Fruit fly (Drosophila melanogaster) whole organism, prepupa: ENCODE results near the gene CG14237.

Experiments
- Blimp-1 ChIP-seq: fragments of 200-800 bp; sonication (Bioruptor generic); optimal IDR thresholded peaks from 3 replicates; lab custom pipeline; 2017; ENCODE audit warnings: missing biosample characterization, missing genetic modification characterization, mild to moderate bottlenecking, moderate library complexity, missing genetic modification reagents
- CG11294 ChIP-seq: fragments of 200-800 bp; sonication (Bioruptor generic); IDR thresholded peaks from 2 replicates; pipeline ENCODE4 v1.3.6; 2022; ENCODE audit warnings: missing biosample characterization, missing genetic modification characterization
- CG11902 ChIP-seq: fragments of 200-800 bp; sonication (Bioruptor generic); optimal IDR thresholded peaks from 3 replicates; lab custom pipeline; 2016; ENCODE audit warnings: missing biosample characterization, missing genetic modification characterization
- CG15336 ChIP-seq: fragments of 200-800 bp; sonication (Bioruptor generic); IDR thresholded peaks from 2 replicates; pipeline ENCODE4 v1.3.6; 2022; ENCODE audit warnings: missing biosample characterization, missing genetic modification characterization
- CG1621 ChIP-seq: fragments of 200-800 bp; sonication (Bioruptor generic); optimal IDR thresholded peaks from 3 replicates; lab custom pipeline; 2018; ENCODE audit warnings: missing biosample characterization, mild to moderate bottlenecking, missing genetic modification characterization
- CG3032 ChIP-seq: fragments of 200-800 bp; optimal IDR thresholded peaks from 2 replicates; lab custom pipeline; 2019; ENCODE audit warnings: missing biosample characterization, mild to moderate bottlenecking, missing genetic modification characterization, moderate library complexity
- CG31627 ChIP-seq: fragments of 200-800 bp; sonication (Bioruptor generic); optimal IDR thresholded peaks from 3 replicates; lab custom pipeline; 2016; ENCODE audit warnings: missing biosample characterization, missing genetic modification characterization
- CG32006 ChIP-seq: fragments of 200-800 bp; sonication (Bioruptor generic); optimal IDR thresholded peaks from 3 replicates; lab custom pipeline; 2017; ENCODE audit warnings: missing biosample characterization, mild to moderate bottlenecking, missing genetic modification characterization
- CG34406 ChIP-seq: fragments of 200-800 bp; sonication (Bioruptor generic); optimal IDR thresholded peaks from 3 replicates; lab custom pipeline; 2016; ENCODE audit warnings: missing biosample characterization, missing genetic modification characterization
- CG3919 ChIP-seq: fragments of 200-800 bp; sonication (Bioruptor generic); optimal IDR thresholded peaks from 3 replicates; lab custom pipeline; 2016; ENCODE audit warnings: missing biosample characterization, missing genetic modification characterization
- CG4318 ChIP-seq: fragments of 200-800 bp; sonication (Bioruptor generic); optimal IDR thresholded peaks from 3 replicates; lab custom pipeline; 2017; ENCODE audit warnings: missing biosample characterization, mild to moderate bottlenecking, missing genetic modification characterization
- CG6163 ChIP-seq: fragments of 200-800 bp; sonication (Bioruptor generic); IDR thresholded peaks from 3 replicates; pipeline ENCODE4 v1.3.6; 2022; ENCODE audit warnings: missing biosample characterization, missing genetic modification characterization
- CG6276 ChIP-seq: fragments of 200-800 bp; sonication (Bioruptor generic); optimal IDR thresholded peaks from 2 replicates; lab custom pipeline; 2017; ENCODE audit warnings: missing biosample characterization, mild to moderate bottlenecking, missing genetic modification characterization
- CG6792 ChIP-seq: fragments of 200-800 bp; sonication (Bioruptor generic); optimal IDR thresholded peaks from 3 replicates; lab custom pipeline; 2016; ENCODE audit warnings: missing biosample characterization, missing genetic modification characterization
- CG6808 ChIP-seq: fragments of 200-800 bp; sonication (Bioruptor generic); optimal IDR thresholded peaks from 3 replicates; lab custom pipeline; 2017; ENCODE audit warnings: missing biosample characterization, missing genetic modification characterization, mild to moderate bottlenecking, moderate library complexity, missing genetic modification reagents
- CG6854 ChIP-seq: fragments of 200-800 bp; sonication (Bioruptor generic); optimal IDR thresholded peaks from 2 replicates; lab custom pipeline; 2017; ENCODE audit warnings: missing biosample characterization, mild to moderate bottlenecking, missing genetic modification characterization
- CG7368 ChIP-seq: fragments of 200-800 bp; sonication (Bioruptor generic); optimal IDR thresholded peaks from 3 replicates; lab custom pipeline; 2016; ENCODE audit warnings: missing biosample characterization, missing genetic modification characterization
- CG8119 ChIP-seq: fragments of 200-800 bp; sonication (Bioruptor generic); IDR thresholded peaks from 3 replicates; pipeline ENCODE4 v1.3.6; 2022; ENCODE audit warnings: missing biosample characterization, missing genetic modification characterization
- CG8319 ChIP-seq: fragments of 200-800 bp; sonication (Bioruptor generic); optimal IDR thresholded peaks from 3 replicates; lab custom pipeline; 2016; ENCODE audit warnings: missing biosample characterization, missing genetic modification characterization
- CG8632 ChIP-seq: fragments of 200-800 bp; sonication (Bioruptor generic); optimal IDR thresholded peaks from 3 replicates; lab custom pipeline; 2016; ENCODE audit warnings: missing biosample characterization, missing genetic modification characterization
- CG9139 ChIP-seq: fragments of 200-800 bp; sonication (Bioruptor generic); optimal IDR thresholded peaks from 3 replicates; lab custom pipeline; 2017; ENCODE audit warnings: missing biosample characterization, mild to moderate bottlenecking, missing genetic modification characterization
- Eip75B ChIP-seq: fragments of 200-800 bp; sonication (Bioruptor generic); optimal IDR thresholded peaks from 3 replicates; lab custom pipeline; 2016; ENCODE audit warnings: missing biosample characterization, missing genetic modification characterization
- Eip78C ChIP-seq: fragments of 200-800 bp; sonication (Bioruptor generic); peaks from one replicate; lab custom pipeline; 2016; ENCODE audit warnings: missing biosample characterization, missing genetic modification characterization
- Eip93F ChIP-seq: fragments of 200-800 bp; sonication (Bioruptor generic); optimal IDR thresholded peaks from 2 replicates; lab custom pipeline; 2016; ENCODE audit warnings: missing biosample characterization, mild to moderate bottlenecking, missing genetic modification characterization
- Ets21C ChIP-seq: fragments of 200-800 bp; sonication (Bioruptor generic); optimal IDR thresholded peaks from 3 replicates; lab custom pipeline; 2016; ENCODE audit warnings: missing biosample characterization, missing genetic modification characterization
- Ets96B ChIP-seq: fragments of 200-800 bp; optimal IDR thresholded peaks from 2 replicates; lab custom pipeline; 2019; ENCODE audit warnings: missing biosample characterization, mild to moderate bottlenecking, missing genetic modification characterization, moderate library complexity
- Gug ChIP-seq: fragments of 200-800 bp; sonication (Bioruptor generic); IDR thresholded peaks from 2 replicates; pipeline ENCODE4 v1.3.6; 2022; ENCODE audit warnings: missing biosample characterization, missing genetic modification characterization
- Hr38 ChIP-seq: sonication (Bioruptor generic); optimal IDR thresholded peaks from 2 replicates; lab custom pipeline; 2016; ENCODE audit warnings: missing biosample characterization, missing genetic modification characterization
- Hr4 ChIP-seq: fragments of 200-800 bp; sonication (Bioruptor generic); optimal IDR thresholded peaks from 3 replicates; lab custom pipeline; 2016; ENCODE audit warnings: missing biosample characterization, missing genetic modification characterization
- Lpt ChIP-seq: fragments of 200-800 bp; sonication (Bioruptor generic); optimal IDR thresholded peaks from 3 replicates; lab custom pipeline; 2016; ENCODE audit warnings: missing biosample characterization, missing genetic modification characterization
- OdsH ChIP-seq: fragments of 200-800 bp; sonication (Bioruptor generic); optimal IDR thresholded peaks from 3 replicates; lab custom pipeline; 2016; ENCODE audit warnings: missing biosample characterization, missing genetic modification characterization
- Smox ChIP-seq: fragments of 200-800 bp; sonication (Bioruptor generic); optimal IDR thresholded peaks from 3 replicates; lab custom pipeline; 2016; ENCODE audit warnings: missing biosample characterization, missing genetic modification characterization
- Sox14 ChIP-seq: fragments of 200-800 bp; sonication (Bioruptor generic); optimal IDR thresholded peaks from 3 replicates; lab custom pipeline; 2016; ENCODE audit warnings: missing biosample characterization, missing genetic modification characterization
- Sox15 ChIP-seq: fragments of 200-800 bp; sonication (Bioruptor generic); optimal IDR thresholded peaks from 3 replicates; lab custom pipeline; 2016; ENCODE audit warnings: missing biosample characterization, missing genetic modification characterization
- achi ChIP-seq: fragments of 200-800 bp; sonication (Bioruptor generic); optimal IDR thresholded peaks from 3 replicates; lab custom pipeline; 2016; ENCODE audit warnings: missing biosample characterization, missing genetic modification characterization
- acj6 ChIP-seq: fragments of 200-800 bp; sonication (Bioruptor generic); optimal IDR thresholded peaks from 3 replicates; lab custom pipeline; 2016; ENCODE audit warnings: missing biosample characterization, missing genetic modification characterization
- cyc ChIP-seq: fragments of 200-800 bp; sonication (Bioruptor generic); optimal IDR thresholded peaks from 3 replicates; lab custom pipeline; 2016; ENCODE audit warnings: missing biosample characterization, missing genetic modification characterization
- dac ChIP-seq: fragments of 200-800 bp; sonication (Bioruptor generic); optimal IDR thresholded peaks from 2 replicates; lab custom pipeline; 2017; ENCODE audit warnings: missing biosample characterization, mild to moderate bottlenecking, missing genetic modification characterization
- dsx ChIP-seq: fragments of 200-800 bp; optimal IDR thresholded peaks from 3 replicates; lab custom pipeline; 2019; ENCODE audit warnings: missing biosample characterization, mild to moderate bottlenecking, missing genetic modification characterization, moderate library complexity; ENCODE audit not compliant: poor library complexity, severe bottlenecking
- eg ChIP-seq: fragments of 200-800 bp; sonication (Bioruptor generic); IDR thresholded peaks from 3 replicates; pipeline ENCODE4 v1.3.6; 2022; ENCODE audit warnings: missing biosample characterization, missing genetic modification characterization
- esn ChIP-seq: fragments of 200-800 bp; sonication (Bioruptor generic); optimal IDR thresholded peaks from 2 replicates; lab custom pipeline; 2016; ENCODE audit warnings: missing biosample characterization, mild to moderate bottlenecking, missing genetic modification characterization, moderate library complexity
- fd59A ChIP-seq: fragments of 200-800 bp; sonication (Bioruptor generic); optimal IDR thresholded peaks from 2 replicates; lab custom pipeline; 2017; ENCODE audit warnings: missing biosample characterization, mild to moderate bottlenecking, missing genetic modification characterization, missing genetic modification reagents
- fd85E ChIP-seq: fragments of 200-800 bp; sonication (Bioruptor generic); optimal IDR thresholded peaks from 3 replicates; lab custom pipeline; 2016; ENCODE audit warnings: missing biosample characterization, missing genetic modification characterization
- fkh ChIP-seq: fragments of 200-800 bp; sonication (Bioruptor generic); optimal IDR thresholded peaks from 3 replicates; lab custom pipeline; 2017; ENCODE audit warnings: missing biosample characterization, mild to moderate bottlenecking, missing genetic modification characterization, moderate library complexity
- pdm3 ChIP-seq: fragments of 200-800 bp; sonication (Bioruptor generic); optimal IDR thresholded peaks from 3 replicates; lab custom pipeline; 2016; ENCODE audit warnings: missing biosample characterization, missing genetic modification characterization
- salr ChIP-seq, 2 experiments: fragments of 200-800 bp; sonication (Bioruptor generic); optimal IDR thresholded peaks; 3 replicates each; lab custom pipeline; 2016 to 2018; ENCODE audit warnings: missing biosample characterization in 2 of 2, missing genetic modification characterization in 2 of 2, mild to moderate bottlenecking in 1 of 2
- spab ChIP-seq: fragments of 200-800 bp; sonication (Bioruptor generic); optimal IDR thresholded peaks from 2 replicates; lab custom pipeline; 2017; ENCODE audit warnings: missing biosample characterization, mild to moderate bottlenecking, missing genetic modification characterization, missing genetic modification reagents
- ss ChIP-seq, 2 experiments: fragments of 200-800 bp; sonication (Bioruptor generic); optimal IDR thresholded peaks; 2 replicates in 1 of 2; 3 replicates in 1 of 2; lab custom pipeline; 2017 to 2018; ENCODE audit warnings: mild to moderate bottlenecking in 2 of 2, missing biosample characterization in 2 of 2, missing genetic modification characterization in 2 of 2, moderate library complexity in 1 of 2
- svp ChIP-seq: fragments of 200-800 bp; sonication (Bioruptor generic); peaks from one replicate; lab custom pipeline; 2016; ENCODE audit warnings: missing biosample characterization, missing genetic modification characterization
- topi ChIP-seq: fragments of 200-800 bp; sonication (Bioruptor generic); optimal IDR thresholded peaks from 3 replicates; lab custom pipeline; 2016; ENCODE audit warnings: missing biosample characterization, missing genetic modification characterization

The CG14237 gene

DNA sequence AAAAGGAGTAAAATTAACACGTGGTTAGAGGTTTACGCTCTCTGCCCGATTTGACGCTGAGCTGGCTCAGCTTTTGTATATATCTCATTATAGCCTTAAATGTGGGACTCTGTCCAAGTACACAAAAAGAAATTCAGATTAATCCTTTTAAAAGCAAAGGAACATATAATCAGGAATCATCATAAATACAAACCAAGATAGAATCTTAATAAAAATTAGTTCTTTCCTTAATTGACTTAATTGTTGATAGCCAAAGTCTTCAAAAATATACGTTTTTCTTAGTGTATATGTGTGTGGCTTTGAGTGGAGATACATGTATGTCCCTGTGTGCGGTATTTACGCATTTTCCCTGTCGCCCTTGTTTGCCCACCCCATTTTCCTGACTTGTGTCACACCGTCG, 37.6 kb downstream of the CG14237 start (continued):
- TF ChIP-seq CG15336 (GFP tag; lab: Robert Waterston, UW) (peak; percentile 47; the same call in 1 of the 2 replicates), svp (GFP tag; lab: Kevin White, UChicago) (peak; percentile 48)

DNA sequence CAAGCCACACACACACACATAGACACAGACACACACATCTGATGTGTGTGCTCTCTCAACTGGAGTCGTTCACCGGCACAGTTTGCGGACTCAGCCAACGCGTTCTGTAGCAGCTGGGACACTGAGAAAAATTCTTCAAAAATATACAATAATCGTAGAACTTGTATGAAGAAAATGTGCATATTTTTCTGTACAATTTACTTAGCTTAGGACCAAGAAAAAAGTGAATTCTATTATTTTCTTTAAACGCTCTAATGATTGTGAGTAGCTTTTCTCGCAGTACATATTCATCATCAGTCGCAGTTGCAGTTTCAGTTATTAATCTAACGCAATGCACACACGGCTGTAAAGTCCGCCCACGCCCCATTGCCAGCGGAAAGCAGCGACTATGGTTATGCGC, 39.7 kb downstream of the CG14237 start:
- TF ChIP-seq CG4318 (GFP tag; lab: Kevin White, UChicago), result peak; percentile 39
- peak; percentile 67 for TF ChIP-seq Hr4
- TF ChIP-seq Lpt (GFP tag; lab: Kevin White, UChicago), result peak; percentile 63
- TF ChIP-seq CG11294 (GFP tag; lab: Robert Waterston, UW), result peak; percentile 75
- TF ChIP-seq CG3919, result peak; percentile 70
- TF ChIP-seq CG1621 (tag; lab: Kevin White, UChicago), result peak; percentile 14
- TF ChIP-seq fd85E (GFP tag; lab: Kevin White, UChicago), result no peak
- peak; percentile 56 for TF ChIP-seq CG3032 (tag; lab: Kevin White, UChicago)
- TF ChIP-seq fkh (GFP tag; lab: Kevin White, UChicago), result no peak
- TF ChIP-seq CG6276 (GFP tag; lab: Kevin White, UChicago), result peak; percentile 78
- TF ChIP-seq CG6854 (GFP tag; lab: Kevin White, UChicago), result no peak
- peak; percentile 65 for TF ChIP-seq Ets96B (tag; lab: Kevin White, UChicago)
- TF ChIP-seq Eip75B (GFP tag; lab: Kevin White, UChicago), result peak; percentile 69
- TF ChIP-seq CG15336 (GFP tag; lab: Robert Waterston, UW), result peak; percentile 85
- no peak for TF ChIP-seq dsx (GFP tag; lab: Kevin White, UChicago)
- TF ChIP-seq CG11902 (GFP tag; lab: Kevin White, UChicago), result no peak
- no peak for TF ChIP-seq CG8319 (GFP tag; lab: Kevin White, UChicago)
- TF ChIP-seq CG7368, result peak; percentile 39
- TF ChIP-seq Sox14 (GFP tag; lab: Kevin White, UChicago), result peak; percentile 33
- TF ChIP-seq Ets21C (GFP tag; lab: Kevin White, UChicago), result no peak
- peak; percentile 75 for TF ChIP-seq CG32006 (GFP tag; lab: Kevin White, UChicago)
- no peak for TF ChIP-seq CG8632 (GFP tag; lab: Kevin White, UChicago)
- no peak for TF ChIP-seq dac (GFP tag; lab: Kevin White, UChicago)
- no peak for TF ChIP-seq svp (GFP tag; lab: Kevin White, UChicago)
- TF ChIP-seq CG8119 (GFP tag; lab: Robert Waterston, UW), result peak; percentile 81
- peak; percentile 53 for TF ChIP-seq OdsH
- peak; percentile 49 for TF ChIP-seq pdm3 (GFP tag; lab: Kevin White, UChicago)
- peak; percentile 51 for TF ChIP-seq spab (GFP tag; lab: Kevin White, UChicago)
- peak in 1 of 2 experiments; percentile 47 for TF ChIP-seq salr (GFP tag; optimal IDR thresholded peaks at IDR 0.05; lab: Kevin White, UChicago)
- TF ChIP-seq Eip93F, result no peak
- peak; percentile 67 for TF ChIP-seq achi (GFP tag; lab: Kevin White, UChicago)
- TF ChIP-seq Hr38 (GFP tag; lab: Kevin White, UChicago), result no peak
- no peak for TF ChIP-seq CG34406 (GFP tag; lab: Kevin White, UChicago)
- TF ChIP-seq Blimp-1, result no peak
- TF ChIP-seq CG9139, result no peak
- TF ChIP-seq eg (GFP tag; lab: Robert Waterston, UW), result peak; percentile 88
- TF ChIP-seq CG6792 (GFP tag; lab: Kevin White, UChicago), result peak; percentile 30
- TF ChIP-seq esn (GFP tag; lab: Kevin White, UChicago), result peak; percentile 16
- peak; percentile 34 for TF ChIP-seq CG6808
- no peak for TF ChIP-seq CG31627 (GFP tag; lab: Kevin White, UChicago)
- TF ChIP-seq ss (GFP tag; optimal IDR thresholded peaks at IDR 0.05; lab: Kevin White, UChicago), result no peak
- TF ChIP-seq Smox (GFP tag; lab: Kevin White, UChicago), result no peak
- peak; percentile 87 for TF ChIP-seq CG6163 (GFP tag; lab: Robert Waterston, UW)
- no peak for TF ChIP-seq Sox15 (GFP tag; lab: Kevin White, UChicago)
- no peak for TF ChIP-seq fd59A
- TF ChIP-seq Gug (GFP tag; lab: Robert Waterston, UW), result peak; percentile 75
- TF ChIP-seq topi (GFP tag; lab: Kevin White, UChicago), result no peak
- TF ChIP-seq Eip78C (GFP tag; lab: Kevin White, UChicago), result peak; percentile 44
- TF ChIP-seq acj6 (GFP tag; lab: Kevin White, UChicago), result peak; percentile 15
- peak; percentile 30 for TF ChIP-seq cyc (GFP tag; lab: Kevin White, UChicago)
